Fruit fly (Drosophila melanogaster): Measurements from ENCODE around the gene Dmtn.

Gene Dmtn

DNA sequence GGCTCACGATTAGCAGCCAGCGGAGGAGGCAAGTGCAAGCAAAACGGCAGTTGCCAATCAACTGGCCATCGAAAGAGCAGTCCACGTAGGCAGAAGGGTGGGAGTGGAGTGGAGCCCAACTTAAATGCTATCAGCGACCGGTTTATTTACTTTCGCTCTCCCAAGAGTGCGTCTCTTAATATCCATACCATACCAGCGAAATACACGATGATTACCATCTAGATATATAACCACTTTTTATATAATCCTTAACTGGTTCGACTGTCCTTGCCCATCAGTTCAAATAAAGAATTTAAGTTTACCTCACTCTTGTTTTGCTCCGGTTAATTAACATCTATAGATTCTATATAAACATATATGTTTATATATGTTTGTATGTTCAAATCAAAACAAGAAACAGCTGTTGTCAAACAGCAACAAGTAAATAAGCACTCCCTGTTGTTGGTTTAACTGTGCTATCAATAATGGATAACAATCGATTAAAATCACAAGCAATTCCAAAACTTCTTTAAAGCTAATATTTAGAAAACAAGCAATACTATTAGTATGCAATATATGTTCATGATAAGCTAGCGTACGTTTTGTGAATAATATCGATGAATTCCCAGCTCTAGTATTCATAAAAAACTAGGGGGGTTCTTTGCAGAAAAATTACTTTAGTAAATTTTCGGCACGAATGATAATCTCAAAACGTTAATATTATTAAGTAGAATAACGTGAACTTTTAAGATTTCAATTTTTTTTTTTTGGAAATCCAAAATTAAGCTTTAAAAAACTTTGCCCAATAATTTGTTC, 32.0 kb downstream of the Dmtn start:
- TF ChIP-seq Myc (optimal IDR thresholded peaks at IDR 0.05) (no peak), ey (GFP tag; optimal IDR thresholded peaks at IDR 0.05) (peak; percentile 37), Hr83 (GFP tag; optimal IDR thresholded peaks at IDR 0.05; ENCODE audit: poor library complexity, severe bottlenecking) (peak; percentile 26), CG9705 (GFP tag; optimal IDR thresholded peaks at IDR 0.05) (peak; percentile 16), psq (GFP tag; optimal IDR thresholded peaks at IDR 0.05) (peak; percentile 26), rgr (GFP tag; optimal IDR thresholded peaks at IDR 0.05) (peak; percentile 39), h (GFP tag; optimal IDR thresholded peaks at IDR 0.05) (peak; percentile 58), Sp1 (GFP tag; optimal IDR thresholded peaks at IDR 0.05) (peak; percentile 34), foxo (GFP tag; optimal IDR thresholded peaks at IDR 0.05) (peak in 1 of 2 experiments; percentile 29), dsf (GFP tag; optimal IDR thresholded peaks at IDR 0.05; ENCODE audit: borderline replicate concordance) (peak; percentile 36), dl (GFP tag; optimal IDR thresholded peaks at IDR 0.05; ENCODE audit: insufficient read depth in 1 of 2, partially characterized antibody in 2 of 2) (no peak), Rel (GFP tag; optimal IDR thresholded peaks at IDR 0.05) (no peak), Rel (tag; optimal IDR thresholded peaks at IDR 0.05) (peak; percentile 3), Jra (GFP tag; optimal IDR thresholded peaks at IDR 0.05) (peak; percentile 62), sage (GFP tag; optimal IDR thresholded peaks at IDR 0.05) (no peak), woc (GFP tag; optimal IDR thresholded peaks at IDR 0.05) (peak; percentile 54), sv (GFP tag; optimal IDR thresholded peaks at IDR 0.05) (peak; percentile 33), OdsH (GFP tag; optimal IDR thresholded peaks at IDR 0.05) (peak; percentile 49), Hnf4 (GFP tag; optimal IDR thresholded peaks at IDR 0.05) (peak; percentile 33), HLH106 (tag; optimal IDR thresholded peaks at IDR 0.05) (peak; percentile 51), fru (GFP tag; optimal IDR thresholded peaks at IDR 0.05) (peak; percentile 41), N (GFP tag; optimal IDR thresholded peaks at IDR 0.05) (no peak)

DNA sequence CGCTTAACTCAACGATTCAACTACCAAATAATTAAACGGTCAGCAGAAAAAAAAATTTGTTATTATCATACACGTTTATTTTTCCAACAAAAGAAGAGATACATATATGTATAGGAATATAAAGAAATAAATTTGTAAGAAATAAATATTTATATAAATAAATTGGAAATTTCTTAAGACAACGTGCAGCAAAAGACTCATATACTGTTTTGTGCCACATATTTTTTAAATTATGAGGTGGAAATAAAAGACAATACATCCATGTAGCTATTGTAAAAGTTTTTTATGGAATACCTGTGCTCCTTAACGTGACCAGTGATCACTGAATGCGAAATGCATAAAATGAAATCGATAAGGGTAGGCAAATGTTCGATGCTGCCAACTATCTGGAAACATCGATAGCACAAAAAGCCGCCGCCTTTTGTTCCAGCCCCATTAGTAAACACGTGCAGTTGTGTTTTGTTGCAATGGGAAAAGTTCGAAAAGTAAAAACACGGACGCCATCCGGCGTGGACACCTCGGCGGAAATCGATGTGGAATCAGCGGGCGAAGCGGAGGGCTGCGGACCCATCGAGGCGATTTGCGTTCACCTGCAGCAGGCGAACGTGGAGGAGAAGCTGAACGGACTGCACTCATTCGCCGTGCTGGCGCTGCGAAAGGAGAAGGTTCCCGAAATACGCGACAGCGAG, 37.0 kb downstream of the Dmtn start, which contains the start of gene CG10286:
TSS of gene CG10286 (plus strand) at position 416 of the 689 bp plus-strand sequence.
- no peak for TF ChIP-seq Dif (GFP tag; optimal IDR thresholded peaks at IDR 0.05; ENCODE audit: partially characterized antibody)
- TF ChIP-seq Hr83 (GFP tag; optimal IDR thresholded peaks at IDR 0.05; ENCODE audit: poor library complexity, severe bottlenecking), result peak; percentile 57
- TF ChIP-seq Myc (optimal IDR thresholded peaks at IDR 0.05), result peak; percentile 31
- peak; percentile 25 for TF ChIP-seq rgr (GFP tag; optimal IDR thresholded peaks at IDR 0.05)
- peak; percentile 11 for TF ChIP-seq psq (GFP tag; optimal IDR thresholded peaks at IDR 0.05)
- TF ChIP-seq sv (GFP tag; optimal IDR thresholded peaks at IDR 0.05), result no peak
- no peak for TF ChIP-seq GATAd (GFP tag; optimal IDR thresholded peaks at IDR 0.05)
- no peak for TF ChIP-seq CG9705 (GFP tag; optimal IDR thresholded peaks at IDR 0.05)
- TF ChIP-seq dmrt93B (GFP tag; optimal IDR thresholded peaks at IDR 0.05), result no peak
- peak; percentile 44 for TF ChIP-seq woc (GFP tag; optimal IDR thresholded peaks at IDR 0.05)
- TF ChIP-seq usp (GFP tag; optimal IDR thresholded peaks at IDR 0.05), result no peak
- TF ChIP-seq Sp1 (GFP tag; optimal IDR thresholded peaks at IDR 0.05), result no peak
- no peak for TF ChIP-seq OdsH (GFP tag; optimal IDR thresholded peaks at IDR 0.05)
- TF ChIP-seq sage (GFP tag; optimal IDR thresholded peaks at IDR 0.05), result no peak
- peak; percentile 29 for TF ChIP-seq HLH106 (tag; optimal IDR thresholded peaks at IDR 0.05)
- TF ChIP-seq dsf (GFP tag; optimal IDR thresholded peaks at IDR 0.05; ENCODE audit: borderline replicate concordance), result no peak

DNA sequence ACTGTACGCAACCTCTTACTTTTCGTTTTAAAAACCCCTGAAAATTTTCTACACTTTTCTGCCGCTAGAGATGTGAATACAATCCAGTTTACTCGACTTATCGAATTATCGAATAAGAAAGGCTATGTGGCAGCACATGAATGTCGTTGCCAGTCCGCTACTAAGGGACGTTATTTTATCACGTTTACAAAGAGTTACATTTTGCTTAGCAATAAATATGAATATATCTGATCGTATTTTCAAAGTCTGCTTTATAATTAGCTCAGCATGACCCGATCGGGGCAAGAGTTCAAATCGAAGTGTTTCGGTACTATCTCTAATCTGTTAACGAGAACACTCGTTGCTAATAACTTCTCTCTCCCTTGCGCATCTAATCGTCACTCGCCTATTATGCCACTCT, 37.6 kb downstream of the Dmtn start, which contains the start of gene CG42724:
TSS of gene CG42724 (minus strand) at position 189 of the 400 bp plus-strand sequence.
- TF ChIP-seq CrebA (GFP tag; optimal IDR thresholded peaks at IDR 0.05; ENCODE audit: borderline replicate concordance) (no peak), brk (GFP tag; optimal IDR thresholded peaks at IDR 0.05) (no peak), OdsH (GFP tag; optimal IDR thresholded peaks at IDR 0.05) (no peak), woc (GFP tag; optimal IDR thresholded peaks at IDR 0.05) (no peak), sv (GFP tag; optimal IDR thresholded peaks at IDR 0.05) (peak; percentile 42), h (GFP tag; optimal IDR thresholded peaks at IDR 0.05) (no peak), br (GFP tag; optimal IDR thresholded peaks at IDR 0.05) (no peak), Vsx2 (GFP tag; optimal IDR thresholded peaks at IDR 0.05; ENCODE audit: partially characterized antibody) (no peak), Mio (GFP tag; optimal IDR thresholded peaks at IDR 0.05) (no peak), usp (GFP tag; optimal IDR thresholded peaks at IDR 0.05) (no peak), fru (GFP tag; optimal IDR thresholded peaks at IDR 0.05) (no peak), Myc (optimal IDR thresholded peaks at IDR 0.05) (peak; percentile 30), Dfd (GFP tag; optimal IDR thresholded peaks at IDR 0.05) (no peak), Dif (GFP tag; optimal IDR thresholded peaks at IDR 0.05; ENCODE audit: partially characterized antibody) (no peak), dl (GFP tag; optimal IDR thresholded peaks at IDR 0.05; ENCODE audit: insufficient read depth in 1 of 2, partially characterized antibody in 2 of 2) (no peak), psq (GFP tag; optimal IDR thresholded peaks at IDR 0.05) (peak; percentile 20), CG9705 (GFP tag; optimal IDR thresholded peaks at IDR 0.05) (peak; percentile 29), dsf (GFP tag; optimal IDR thresholded peaks at IDR 0.05; ENCODE audit: borderline replicate concordance) (no peak), rgr (GFP tag; optimal IDR thresholded peaks at IDR 0.05) (no peak), tai (GFP tag; optimal IDR thresholded peaks at IDR 0.05) (no peak), pan (optimal IDR thresholded peaks at IDR 0.05) (no peak)

Measured in whole organism, wandering third instar larva.